Worm (Caenorhabditis elegans) whole organism, young adult: ENCODE results near the gene T09F5.10.

Experiments
- B0336.3 ChIP-seq: fragments of 200-800 bp; sonication (Bioruptor generic); IDR thresholded peaks from 2 replicates; pipeline ENCODE4 v1.3.6; 2022; ENCODE audit warnings: missing genetic modification characterization, missing compliant biosample characterization
- C17E4.6 ChIP-seq: fragments of 200-800 bp; sonication (Bioruptor generic); IDR thresholded peaks from 2 replicates; pipeline ENCODE4 v1.3.6; 2022; ENCODE audit warnings: missing genetic modification reagents, missing genetic modification characterization, missing compliant biosample characterization
- F10E7.11 ChIP-seq: sonication (generic microtip); optimal IDR thresholded peaks from 2 replicates; lab custom pipeline; 2017; ENCODE audit warnings: mild to moderate bottlenecking, missing genetic modification characterization, moderate library complexity, missing compliant biosample characterization
- F57C9.4 ChIP-seq: sonication (generic microtip); optimal IDR thresholded peaks from 2 replicates; lab custom pipeline; 2017; ENCODE audit warnings: mild to moderate bottlenecking, missing genetic modification characterization, missing compliant biosample characterization
- K12H6.12 ChIP-seq: fragments of 200-800 bp; sonication (Bioruptor generic); optimal IDR thresholded peaks from 2 replicates; lab custom pipeline; 2018; ENCODE audit warnings: mild to moderate bottlenecking, missing genetic modification characterization, missing compliant biosample characterization
- Y56A3A.18 ChIP-seq: fragments of 200-800 bp; sonication (Bioruptor generic); IDR thresholded peaks from 2 replicates; pipeline ENCODE4 v1.3.6; 2022; ENCODE audit warnings: missing genetic modification reagents, missing genetic modification characterization, missing compliant biosample characterization
- Y67H2A.10 ChIP-seq: fragments of 200-800 bp; sonication (Bioruptor generic); conservative IDR thresholded peaks from 2 replicates; pipeline ENCODE4 v1.3.6; 2022; ENCODE audit warnings: missing genetic modification reagents, missing genetic modification characterization, missing compliant biosample characterization
- ZK185.1 ChIP-seq: sonication (generic microtip); optimal IDR thresholded peaks from 2 replicates; lab custom pipeline; 2016; ENCODE audit warnings: mild to moderate bottlenecking, missing genetic modification characterization, missing compliant biosample characterization; ENCODE audit not compliant: poor library complexity, severe bottlenecking
- ama-1 ChIP-seq, 3 experiments: fragments of 150-350 bp in 1 of 3; sonication (generic microtip) in 2 of 3; optimal IDR thresholded peaks; 2 replicates each; lab custom pipeline; 2014 to 2018; ENCODE audit warnings: missing biosample characterization in 2 of 3, missing genetic modification characterization in 2 of 3, missing genetic modification reagents in 2 of 3
- atf-7 ChIP-seq: sonication (generic microtip); optimal IDR thresholded peaks from 2 replicates; lab custom pipeline; 2017; ENCODE audit warnings: mild to moderate bottlenecking, missing genetic modification characterization, missing compliant biosample characterization
- athp-1 ChIP-seq: sonication (generic microtip); optimal IDR thresholded peaks from 2 replicates; lab custom pipeline; 2017; ENCODE audit warnings: mild to moderate bottlenecking, missing genetic modification characterization, missing compliant biosample characterization
- attf-5 ChIP-seq: fragments of 200-800 bp; sonication (Bioruptor generic); optimal IDR thresholded peaks from 2 replicates; lab custom pipeline; 2018; ENCODE audit warnings: mild to moderate bottlenecking, missing genetic modification characterization, missing compliant biosample characterization
- bed-1 ChIP-seq: fragments of 200-800 bp; sonication (Bioruptor generic); IDR thresholded peaks from 2 replicates; pipeline ENCODE4 v1.3.6; 2022; ENCODE audit warnings: missing genetic modification reagents, missing genetic modification characterization, missing compliant biosample characterization
- cebp-1 ChIP-seq, 2 experiments: fragments of 200-800 bp in 1 of 2; sonication (Bioruptor generic) in 1 of 2; sonication (generic microtip) in 1 of 2; IDR thresholded peaks in 1 of 2; optimal IDR thresholded peaks in 1 of 2; 2 replicates each; pipeline versions ENCODE4 v1.3.6 to Lab custom; 2017 to 2022; ENCODE audit warnings: missing compliant biosample characterization in 2 of 2, missing genetic modification characterization in 2 of 2, mild to moderate bottlenecking in 1 of 2, missing genetic modification reagents in 1 of 2, moderate library complexity in 1 of 2
- cebp-2 ChIP-seq: fragments of 200-800 bp; sonication (Bioruptor generic); IDR thresholded peaks from 2 replicates; pipeline ENCODE4 v1.3.6; 2022; ENCODE audit warnings: missing genetic modification characterization, missing compliant biosample characterization
- ceh-79 ChIP-seq: sonication (generic microtip); optimal IDR thresholded peaks from 2 replicates; lab custom pipeline; 2017; ENCODE audit warnings: mild to moderate bottlenecking, missing genetic modification characterization, missing compliant biosample characterization
- ceh-91 ChIP-seq: fragments of 200-800 bp; sonication (Bioruptor generic); IDR thresholded peaks from 2 replicates; pipeline ENCODE4 v1.3.6; 2022; ENCODE audit warnings: missing genetic modification reagents, missing genetic modification characterization, missing compliant biosample characterization
- ekl-4 ChIP-seq: fragments of 200-800 bp; sonication (Bioruptor generic); IDR thresholded peaks from 2 replicates; pipeline ENCODE4 v1.3.6; 2022; ENCODE audit warnings: missing genetic modification reagents, missing genetic modification characterization, missing compliant biosample characterization
- ets-4 ChIP-seq: fragments of 200-800 bp; sonication (Bioruptor generic); optimal IDR thresholded peaks from 2 replicates; lab custom pipeline; 2018; ENCODE audit warnings: mild to moderate bottlenecking, missing genetic modification characterization, missing compliant biosample characterization
- hrde-1 ChIP-seq: sonication (generic microtip); optimal IDR thresholded peaks from 2 replicates; lab custom pipeline; 2016; ENCODE audit warnings: missing genetic modification characterization, mild to moderate bottlenecking, missing compliant biosample characterization, moderate library complexity, missing genotype, missing genetic modification reagents, borderline replicate concordance
- lin-26 ChIP-seq: fragments of 200-800 bp; sonication (Bioruptor generic); IDR thresholded peaks from 2 replicates; pipeline ENCODE4 v1.3.6; 2022; ENCODE audit warnings: missing genetic modification reagents, missing genetic modification characterization, missing compliant biosample characterization
- lin-40 ChIP-seq: sonication (generic microtip); optimal IDR thresholded peaks from 2 replicates; lab custom pipeline; 2016; ENCODE audit warnings: missing genetic modification characterization, mild to moderate bottlenecking, missing compliant biosample characterization, missing genotype, missing genetic modification reagents
- lin-54 ChIP-seq: fragments of 200-800 bp; sonication (Bioruptor generic); optimal IDR thresholded peaks from 2 replicates; lab custom pipeline; 2018; ENCODE audit warnings: mild to moderate bottlenecking, missing genetic modification characterization, missing compliant biosample characterization
- lsl-1 ChIP-seq: fragments of 200-800 bp; sonication (Bioruptor generic); optimal IDR thresholded peaks from 2 replicates; lab custom pipeline; 2018; ENCODE audit warnings: mild to moderate bottlenecking, missing genetic modification characterization, moderate library complexity, missing compliant biosample characterization
- lsy-27 ChIP-seq: sonication (generic microtip); optimal IDR thresholded peaks from 2 replicates; lab custom pipeline; 2017; ENCODE audit warnings: missing genetic modification characterization, mild to moderate bottlenecking, missing compliant biosample characterization, antibody characterized with exemption, missing genotype, borderline replicate concordance; ENCODE audit not compliant: insufficient read depth
- madf-3 ChIP-seq: fragments of 200-800 bp; sonication (Bioruptor generic); IDR thresholded peaks from 2 replicates; pipeline ENCODE4 v1.3.6; 2022; ENCODE audit warnings: missing genetic modification reagents, missing genetic modification characterization, missing compliant biosample characterization
- madf-8 ChIP-seq: fragments of 200-800 bp; sonication (Bioruptor generic); conservative IDR thresholded peaks from 2 replicates; pipeline ENCODE4 v1.3.6; 2022; ENCODE audit warnings: missing genetic modification reagents, missing genetic modification characterization, missing compliant biosample characterization
- mcd-1 ChIP-seq: fragments of 200-800 bp; sonication (Bioruptor generic); IDR thresholded peaks from 2 replicates; pipeline ENCODE4 v1.3.6; 2022; ENCODE audit warnings: missing genetic modification reagents, missing genetic modification characterization, missing compliant biosample characterization
- mel-28 ChIP-seq: sonication (generic microtip); optimal IDR thresholded peaks from 2 replicates; lab custom pipeline; 2016; ENCODE audit warnings: borderline replicate concordance, mild to moderate bottlenecking, missing genetic modification characterization, missing compliant biosample characterization
- mes-4 ChIP-seq: sonication (generic microtip); optimal IDR thresholded peaks from 2 replicates; lab custom pipeline; 2016; ENCODE audit warnings: missing genotype, missing genetic modification characterization, missing compliant biosample characterization
- nfyb-1 ChIP-seq: fragments of 200-800 bp; sonication (Bioruptor generic); IDR thresholded peaks from 2 replicates; pipeline ENCODE4 v1.3.6; 2022; ENCODE audit warnings: missing genetic modification reagents, missing genetic modification characterization, missing compliant biosample characterization
- nhr-27 ChIP-seq: fragments of 200-800 bp; sonication (Bioruptor generic); optimal IDR thresholded peaks from 2 replicates; lab custom pipeline; 2018; ENCODE audit warnings: mild to moderate bottlenecking, missing genetic modification characterization, moderate library complexity, missing compliant biosample characterization
- pbrm-1 ChIP-seq: fragments of 200-800 bp; sonication (Bioruptor generic); IDR thresholded peaks from 2 replicates; pipeline ENCODE4 v1.3.6; 2022; ENCODE audit warnings: missing genetic modification reagents, missing genetic modification characterization, missing compliant biosample characterization
- rcor-1 ChIP-seq: fragments of 200-800 bp; sonication (Bioruptor generic); IDR thresholded peaks from 2 replicates; pipeline ENCODE4 v1.3.6; 2022; ENCODE audit warnings: missing genetic modification reagents, missing genetic modification characterization, missing compliant biosample characterization
- repo-1 ChIP-seq: sonication (generic microtip); optimal IDR thresholded peaks from 2 replicates; lab custom pipeline; 2017; ENCODE audit warnings: mild to moderate bottlenecking, missing genetic modification characterization, missing compliant biosample characterization
- snpc-1.3 ChIP-seq: sonication (generic microtip); optimal IDR thresholded peaks from 2 replicates; lab custom pipeline; 2017; ENCODE audit warnings: missing genetic modification characterization, mild to moderate bottlenecking, missing compliant biosample characterization, antibody characterized with exemption, moderate library complexity, missing genotype, missing genetic modification reagents; ENCODE audit not compliant: insufficient read depth
- snpc-3.4 ChIP-seq: sonication (generic microtip); optimal IDR thresholded peaks from 2 replicates; lab custom pipeline; 2017; ENCODE audit warnings: missing genetic modification characterization, mild to moderate bottlenecking, missing compliant biosample characterization, antibody characterized with exemption, moderate library complexity, missing genotype, missing genetic modification reagents
- sptf-2 ChIP-seq: fragments of 200-800 bp; sonication (Bioruptor generic); optimal IDR thresholded peaks from 2 replicates; lab custom pipeline; 2018; ENCODE audit warnings: mild to moderate bottlenecking, missing genetic modification characterization, missing compliant biosample characterization
- tlf-1 ChIP-seq: fragments of 200-800 bp; sonication (Bioruptor generic); optimal IDR thresholded peaks from 2 replicates; lab custom pipeline; 2018; ENCODE audit warnings: mild to moderate bottlenecking, missing genetic modification characterization, missing compliant biosample characterization
- unc-62 ChIP-seq: fragments of 150-350 bp; optimal IDR thresholded peaks from 2 replicates; lab custom pipeline; 2014; ENCODE audit warnings: missing biosample characterization, missing genetic modification reagents, missing genetic modification characterization
- xnd-1 ChIP-seq: sonication (generic microtip); optimal IDR thresholded peaks from 2 replicates; lab custom pipeline; 2016; ENCODE audit warnings: missing genotype, missing genetic modification reagents, missing genetic modification characterization, missing compliant biosample characterization
- zfh-2 ChIP-seq: fragments of 200-800 bp; sonication (Bioruptor generic); conservative IDR thresholded peaks from 2 replicates; pipeline ENCODE4 v1.3.6; 2022; ENCODE audit warnings: missing genetic modification reagents, missing genetic modification characterization, missing compliant biosample characterization
- ztf-18 ChIP-seq: sonication (generic microtip); optimal IDR thresholded peaks from 2 replicates; lab custom pipeline; 2016; ENCODE audit warnings: missing genotype, mild to moderate bottlenecking, missing genetic modification characterization, missing compliant biosample characterization
- ztf-25 ChIP-seq: fragments of 200-800 bp; sonication (Bioruptor generic); IDR thresholded peaks from 2 replicates; pipeline ENCODE4 v1.3.6; 2022; ENCODE audit warnings: missing genetic modification reagents, missing genetic modification characterization, missing compliant biosample characterization
- ztf-28 ChIP-seq: fragments of 200-800 bp; sonication (Bioruptor generic); IDR thresholded peaks from 2 replicates; pipeline ENCODE4 v1.3.6; 2022; ENCODE audit warnings: missing genetic modification reagents, missing genetic modification characterization, missing compliant biosample characterization

The T09F5.10 gene

DNA sequence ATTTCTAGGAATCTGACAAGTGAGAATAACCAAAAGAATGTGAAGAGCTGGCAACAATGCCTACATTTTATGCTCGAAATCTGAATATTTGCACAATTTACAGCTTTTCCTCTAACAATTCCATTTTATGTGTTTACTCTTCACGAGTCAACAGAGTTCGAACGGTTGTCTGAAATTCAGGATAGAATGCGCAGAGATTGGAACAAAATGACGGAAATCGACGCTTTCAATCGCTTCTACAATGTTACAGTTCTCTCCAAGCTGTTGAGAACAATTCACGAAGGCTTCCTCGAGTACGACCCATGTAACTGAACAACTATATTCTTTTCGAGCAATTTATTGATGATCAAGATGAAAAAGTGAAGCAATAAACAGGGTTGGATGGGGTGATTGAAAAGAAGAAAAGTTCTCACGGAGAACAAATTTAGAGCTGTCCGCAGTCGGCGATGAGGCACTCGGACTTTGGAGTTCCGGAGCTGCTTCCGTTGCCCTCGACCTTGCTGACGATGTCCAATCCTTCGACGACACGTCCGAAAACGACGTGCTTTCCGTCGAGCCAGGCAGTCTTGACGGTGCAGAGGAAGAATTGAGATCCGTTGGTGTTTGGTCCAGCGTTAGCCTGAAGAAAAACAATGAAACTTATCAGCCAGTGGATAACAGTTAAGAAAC lies 6.5 kb downstream of the T09F5.10 start, which contains the start of gene Y75B12B.3 (continued):
- TF ChIP-seq tlf-1 (GFP tag; lab: Kevin White, UChicago) (peak; percentile 51), unc-62 (GFP tag; lab: Kevin White, UChicago) (no peak), K12H6.12 (no peak), ztf-28 (no peak), ama-1 (optimal IDR thresholded peaks at IDR 0.05; lab: Kevin White, UChicago) (peak; percentile 73), ama-1 (GFP tag; optimal IDR thresholded peaks at IDR 0.05; lab: Kevin White, UChicago) (peak in 1 of 2 experiments; percentile 9), ztf-18 (tag; lab: Kevin White, UChicago) (peak; percentile 54), Y56A3A.18 (GFP tag; lab: Robert Waterston, UW) (peak; percentile 41; the same call in 1 of the 2 replicates), cebp-1 (GFP tag; IDR thresholded peaks at IDR 0.05; lab: Robert Waterston, UW) (no peak), cebp-1 (tag; optimal IDR thresholded peaks at IDR 0.05; lab: Kevin White, UChicago) (peak; percentile 29), snpc-3.4 (peak; percentile 24), mes-4 (tag; lab: Kevin White, UChicago) (no peak), cebp-2 (GFP tag; lab: Robert Waterston, UW) (no peak), ceh-91 (GFP tag; lab: Robert Waterston, UW) (no peak), hrde-1 (tag; lab: Kevin White, UChicago) (peak; percentile 64), Y67H2A.10 (GFP tag; lab: Robert Waterston, UW) (no peak), nfyb-1 (GFP tag; lab: Robert Waterston, UW) (0 out of 2 replicates have a peak, but pooled peaks have one; percentile 9), ekl-4 (peak; percentile 76; the same call in 1 of the 2 replicates), lin-40 (tag; lab: Kevin White, UChicago) (no peak), C17E4.6 (0 out of 2 replicates have a peak, but pooled peaks have one; percentile 27), ets-4 (GFP tag; lab: Kevin White, UChicago) (no peak), atf-7 (tag; lab: Kevin White, UChicago) (no peak), F57C9.4 (no peak), lsl-1 (GFP tag; lab: Kevin White, UChicago) (peak; percentile 47), lin-54 (GFP tag; lab: Kevin White, UChicago) (peak; percentile 62), lsy-27 (tag; lab: Kevin White, UChicago) (no peak), madf-8 (GFP tag; lab: Robert Waterston, UW) (peak; percentile 10; the same call in 1 of the 2 replicates), attf-5 (GFP tag; lab: Kevin White, UChicago) (peak; percentile 48), ztf-25 (0 out of 2 replicates have a peak, but pooled peaks have one; percentile 56), nhr-27 (tag; lab: Kevin White, UChicago) (no peak), snpc-1.3 (peak; percentile 43), madf-3 (GFP tag; lab: Robert Waterston, UW) (0 out of 2 replicates have a peak, but pooled peaks have one; percentile 3), mel-28 (tag; lab: Kevin White, UChicago) (no peak), lin-26 (GFP tag; lab: Robert Waterston, UW) (peak; percentile 77), ceh-79 (peak; percentile 73), B0336.3 (GFP tag; lab: Robert Waterston, UW) (peak; percentile 81), sptf-2 (no peak), ZK185.1 (tag; lab: Kevin White, UChicago) (no peak), mcd-1 (GFP tag; lab: Robert Waterston, UW) (peak; percentile 51), F10E7.11 (tag; lab: Kevin White, UChicago) (no peak), pbrm-1 (GFP tag; lab: Robert Waterston, UW) (0 out of 2 replicates have a peak, but pooled peaks have one; percentile 52), repo-1 (tag; lab: Kevin White, UChicago) (no peak), rcor-1 (GFP tag; lab: Robert Waterston, UW) (peak; percentile 5; the same call in 1 of the 2 replicates), zfh-2 (GFP tag; lab: Robert Waterston, UW) (peak; percentile 72), athp-1 (peak; percentile 46), xnd-1 (peak; percentile 11), bed-1 (GFP tag; lab: Robert Waterston, UW) (no peak)
